Worm (Caenorhabditis elegans) whole organism, mixed stage, embryonic: ENCODE measurements around the gene str-46.

Experiments used
- M03D4.4 ChIP-seq: sonication (generic microtip); optimal IDR thresholded peaks from 2 replicates; lab custom pipeline; 2017; ENCODE audit warnings: mild to moderate bottlenecking, missing genetic modification characterization, missing compliant biosample characterization
- bed-3 ChIP-seq: fragments of 200-800 bp; sonication (Bioruptor generic); optimal IDR thresholded peaks from 3 replicates; lab custom pipeline; 2018; ENCODE audit warnings: mild to moderate bottlenecking, missing genetic modification characterization, moderate library complexity, missing compliant biosample characterization
- blmp-1 ChIP-seq: fragments of 150-350 bp; optimal IDR thresholded peaks from 2 replicates; lab custom pipeline; 2014; ENCODE audit warnings: missing biosample characterization, missing genetic modification characterization
- ceh-39 ChIP-seq: fragments of 150-350 bp; optimal IDR thresholded peaks from 2 replicates; lab custom pipeline; 2014; ENCODE audit warnings: missing biosample characterization, missing genetic modification characterization
- ceh-43 ChIP-seq: fragments of 200-800 bp; sonication (Bioruptor generic); optimal IDR thresholded peaks from 2 replicates; lab custom pipeline; 2018; ENCODE audit warnings: mild to moderate bottlenecking, missing genetic modification characterization, moderate library complexity, missing compliant biosample characterization
- ceh-83 ChIP-seq: fragments of 200-800 bp; sonication (Bioruptor generic); optimal IDR thresholded peaks from 2 replicates; lab custom pipeline; 2018; ENCODE audit warnings: mild to moderate bottlenecking, missing genetic modification characterization, missing compliant biosample characterization
- ces-1 ChIP-seq: fragments of 150-350 bp; optimal IDR thresholded peaks from 2 replicates; lab custom pipeline; 2014; ENCODE audit warnings: missing biosample characterization, missing genetic modification reagents, missing genetic modification characterization
- cnd-1 ChIP-seq: fragments of 200-800 bp; sonication (Bioruptor generic); optimal IDR thresholded peaks from 2 replicates; lab custom pipeline; 2018; ENCODE audit warnings: mild to moderate bottlenecking, missing genetic modification characterization, missing compliant biosample characterization
- drap-1 ChIP-seq: fragments of 200-800 bp; sonication (Bioruptor generic); optimal IDR thresholded peaks from 3 replicates; lab custom pipeline; 2018; ENCODE audit warnings: mild to moderate bottlenecking, missing genetic modification characterization, missing compliant biosample characterization
- elt-1 ChIP-seq: sonication (generic microtip); optimal IDR thresholded peaks from 2 replicates; lab custom pipeline; 2017; ENCODE audit warnings: missing genetic modification characterization, mild to moderate bottlenecking, missing compliant biosample characterization, antibody characterized with exemption, moderate library complexity, borderline replicate concordance; ENCODE audit not compliant: insufficient read depth
- elt-3 ChIP-seq: fragments of 150-350 bp; optimal IDR thresholded peaks from 2 replicates; lab custom pipeline; 2014; ENCODE audit warnings: missing biosample characterization, missing genetic modification characterization
- ham-2 ChIP-seq: fragments of 200-800 bp; sonication (Bioruptor generic); optimal IDR thresholded peaks from 2 replicates; lab custom pipeline; 2018; ENCODE audit warnings: mild to moderate bottlenecking, missing genetic modification characterization, missing compliant biosample characterization
- hlh-1 ChIP-seq: fragments of 150-350 bp; optimal IDR thresholded peaks from 2 replicates; lab custom pipeline; 2014; ENCODE audit warnings: missing biosample characterization, missing genetic modification reagents, missing genetic modification characterization
- lin-13 ChIP-seq: fragments of 150-350 bp; optimal IDR thresholded peaks from 2 replicates; lab custom pipeline; 2014; ENCODE audit warnings: missing biosample characterization, missing genetic modification characterization
- lin-32 ChIP-seq: fragments of 200-800 bp; sonication (Bioruptor generic); optimal IDR thresholded peaks from 2 replicates; lab custom pipeline; 2018; ENCODE audit warnings: mild to moderate bottlenecking, missing genetic modification characterization, missing compliant biosample characterization
- lsy-2 ChIP-seq: fragments of 150-350 bp; optimal IDR thresholded peaks from 2 replicates; lab custom pipeline; 2014; ENCODE audit warnings: missing biosample characterization, missing genetic modification characterization
- mab-5 ChIP-seq: fragments of 150-350 bp; optimal IDR thresholded peaks from 2 replicates; lab custom pipeline; 2014; ENCODE audit warnings: missing biosample characterization, missing genetic modification characterization
- mep-1 ChIP-seq: fragments of 150-350 bp; optimal IDR thresholded peaks from 2 replicates; lab custom pipeline; 2017; ENCODE audit warnings: missing biosample characterization, missing genetic modification reagents, missing genetic modification characterization, inconsistent platforms
- mls-2 ChIP-seq: sonication (generic microtip); optimal IDR thresholded peaks from 2 replicates; lab custom pipeline; 2016; ENCODE audit warnings: mild to moderate bottlenecking, missing genetic modification characterization, moderate library complexity, missing compliant biosample characterization
- nhr-12 ChIP-seq: fragments of 150-350 bp; optimal IDR thresholded peaks from 2 replicates; lab custom pipeline; 2014; ENCODE audit warnings: missing biosample characterization, missing genetic modification characterization
- nhr-2 ChIP-seq: fragments of 150-350 bp; optimal IDR thresholded peaks from 2 replicates; lab custom pipeline; 2014; ENCODE audit warnings: missing biosample characterization, missing genetic modification characterization
- nhr-237 ChIP-seq: fragments of 150-350 bp; optimal IDR thresholded peaks from 2 replicates; lab custom pipeline; 2014; ENCODE audit warnings: missing biosample characterization, missing genetic modification characterization
- nhr-28 ChIP-seq: fragments of 150-350 bp; optimal IDR thresholded peaks from 2 replicates; lab custom pipeline; 2014; ENCODE audit warnings: missing biosample characterization, missing genetic modification characterization
- nhr-76 ChIP-seq: sonication (generic microtip); optimal IDR thresholded peaks from 2 replicates; lab custom pipeline; 2017; ENCODE audit warnings: missing biosample characterization, missing genetic modification characterization
- pha-4 ChIP-seq: fragments of 150-350 bp; optimal IDR thresholded peaks from 2 replicates; lab custom pipeline; 2018; ENCODE audit warnings: missing biosample characterization, missing genetic modification reagents, missing genetic modification characterization
- sem-2 ChIP-seq: fragments of 200-800 bp; sonication (Bioruptor generic); optimal IDR thresholded peaks from 2 replicates; lab custom pipeline; 2018; ENCODE audit warnings: mild to moderate bottlenecking, missing genetic modification characterization, missing compliant biosample characterization
- snpc-4 ChIP-seq: fragments of 150-350 bp; optimal IDR thresholded peaks from 2 replicates; lab custom pipeline; 2014; ENCODE audit warnings: missing biosample characterization, missing genetic modification characterization
- sptf-1 ChIP-seq: sonication (generic microtip); optimal IDR thresholded peaks from 2 replicates; lab custom pipeline; 2017; ENCODE audit warnings: mild to moderate bottlenecking, missing genetic modification characterization, moderate library complexity, missing compliant biosample characterization
- tbx-8 ChIP-seq: fragments of 200-800 bp; sonication (Bioruptor generic); optimal IDR thresholded peaks from 2 replicates; lab custom pipeline; 2018; ENCODE audit warnings: mild to moderate bottlenecking, missing genetic modification characterization, moderate library complexity, missing compliant biosample characterization
- unc-120 ChIP-seq: sonication (generic microtip); optimal IDR thresholded peaks from 2 replicates; lab custom pipeline; 2017; ENCODE audit warnings: missing genetic modification characterization, missing compliant biosample characterization; ENCODE audit not compliant: poor library complexity, severe bottlenecking
- unc-39 ChIP-seq: fragments of 150-350 bp; optimal IDR thresholded peaks from 2 replicates; lab custom pipeline; 2014; ENCODE audit warnings: missing biosample characterization, missing genetic modification characterization
- unc-62 ChIP-seq: fragments of 150-350 bp; optimal IDR thresholded peaks from 2 replicates; lab custom pipeline; 2014; ENCODE audit warnings: missing biosample characterization, missing genetic modification reagents, missing genetic modification characterization
- zip-8 ChIP-seq: fragments of 150-350 bp; optimal IDR thresholded peaks from 2 replicates; lab custom pipeline; 2014; ENCODE audit warnings: missing biosample characterization, missing genetic modification characterization
- ztf-11 ChIP-seq: fragments of 150-350 bp; optimal IDR thresholded peaks from 2 replicates; lab custom pipeline; 2014; ENCODE audit warnings: missing biosample characterization, missing genetic modification characterization

The str-46 gene

DNA sequence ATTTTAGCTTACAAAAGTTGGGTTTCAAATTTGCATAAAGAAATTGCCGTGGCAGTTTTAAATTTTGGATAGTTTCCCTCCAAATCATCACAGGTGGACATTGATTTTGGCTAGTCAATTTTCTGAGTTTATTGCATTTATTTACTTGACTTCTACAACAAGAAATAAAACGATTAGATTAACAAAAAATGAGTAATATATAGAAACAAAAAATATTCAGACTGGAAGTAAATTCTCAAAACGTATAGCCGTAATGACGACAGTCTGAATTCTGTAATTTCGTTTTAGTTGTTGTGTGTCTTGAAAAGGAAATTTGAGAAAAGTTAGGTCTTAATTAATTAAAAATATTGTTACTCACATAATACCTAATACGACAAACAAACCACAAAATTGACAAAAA, 38.7 kb upstream of the str-46 start, which contains the start of gene srw-141:
Gene srw-141 (minus strand): TSS at position 101 of the 400 bp plus-strand sequence.
- no peak for TF ChIP-seq elt-3
- TF ChIP-seq ceh-43 (GFP tag; lab: Kevin White, UChicago), result no peak
- no peak for TF ChIP-seq zip-8 (tag; lab: Kevin White, UChicago)
- no peak for TF ChIP-seq pha-4 (tag; lab: Kevin White, UChicago)
- TF ChIP-seq bed-3 (GFP tag; lab: Kevin White, UChicago), result no peak
- no peak for TF ChIP-seq ham-2
- TF ChIP-seq snpc-4 (tag; lab: Kevin White, UChicago), result no peak
- no peak for TF ChIP-seq nhr-28
- TF ChIP-seq elt-1, result no peak
- no peak for TF ChIP-seq sptf-1 (tag; lab: Kevin White, UChicago)
- no peak for TF ChIP-seq unc-62 (GFP tag; lab: Kevin White, UChicago)
- no peak for TF ChIP-seq drap-1 (GFP tag; lab: Kevin White, UChicago)
- no peak for TF ChIP-seq cnd-1
- no peak for TF ChIP-seq ceh-39 (tag; lab: Kevin White, UChicago)
- TF ChIP-seq ces-1 (GFP tag; lab: Kevin White, UChicago), result no peak
- TF ChIP-seq M03D4.4 (tag; lab: Kevin White, UChicago), result no peak

DNA sequence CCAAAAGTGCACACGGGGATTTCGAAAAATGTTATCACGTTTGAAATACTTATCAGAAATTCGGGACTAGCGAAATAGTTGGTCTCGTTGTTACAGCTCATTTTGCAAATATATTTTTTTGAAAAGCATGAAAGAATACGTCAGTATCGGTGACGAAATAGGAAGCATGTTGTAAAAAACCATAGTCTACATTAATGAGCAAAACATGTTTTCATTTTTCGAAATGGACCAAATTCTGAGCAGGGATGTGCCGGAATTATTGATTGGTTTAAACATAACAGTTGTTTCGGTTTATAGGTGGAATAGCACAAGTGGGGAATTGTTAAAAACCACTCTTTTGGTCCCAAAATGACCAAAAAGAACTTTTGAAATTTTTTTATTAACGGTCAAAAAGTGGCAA, 34.3 kb upstream of the str-46 start, which contains the start of gene srh-247:
Gene srh-247 (minus strand): TSS at position 101 of the 400 bp plus-strand sequence.
- no peak for TF ChIP-seq ham-2
- TF ChIP-seq ztf-11 (tag; lab: Kevin White, UChicago), result no peak
- TF ChIP-seq drap-1 (GFP tag; lab: Kevin White, UChicago), result no peak
- TF ChIP-seq unc-39, result no peak
- no peak for TF ChIP-seq bed-3 (GFP tag; lab: Kevin White, UChicago)
- no peak for TF ChIP-seq ces-1 (GFP tag; lab: Kevin White, UChicago)
- no peak for TF ChIP-seq mep-1
- no peak for TF ChIP-seq nhr-76 (tag; lab: Kevin White, UChicago)
- TF ChIP-seq cnd-1, result no peak
- no peak for TF ChIP-seq M03D4.4 (tag; lab: Kevin White, UChicago)
- TF ChIP-seq nhr-28, result no peak
- TF ChIP-seq mab-5, result no peak
- no peak for TF ChIP-seq nhr-12 (tag; lab: Kevin White, UChicago)
- no peak for TF ChIP-seq unc-120 (tag; lab: Kevin White, UChicago)
- no peak for TF ChIP-seq mls-2 (tag; lab: Kevin White, UChicago)

DNA sequence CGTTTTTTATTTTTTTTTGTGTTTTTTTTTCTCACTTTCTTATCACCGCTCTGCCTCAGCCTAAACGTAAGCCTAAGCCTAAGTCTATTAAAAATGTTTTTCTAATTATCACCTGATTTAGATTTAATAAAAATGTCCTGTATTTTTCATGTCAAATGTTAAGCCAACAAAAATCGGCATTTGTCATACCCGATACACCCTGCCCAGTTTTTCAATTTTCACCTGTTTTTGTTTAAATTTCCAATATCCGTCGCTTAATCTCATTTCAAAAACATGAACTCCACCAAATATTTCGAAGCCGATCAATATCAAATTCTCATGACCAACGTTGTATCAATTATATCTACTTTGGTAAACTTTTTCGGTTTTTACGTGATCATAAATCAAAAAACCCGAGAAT, 31.5 kb upstream of the str-46 start, which contains the start of gene C31B8.1:
Gene C31B8.1 (plus strand): TSS at position 301 of the 400 bp plus-strand sequence.
- TF ChIP-seq ztf-11 (tag; lab: Kevin White, UChicago), result no peak
- TF ChIP-seq snpc-4 (tag; lab: Kevin White, UChicago), result no peak
- TF ChIP-seq lsy-2 (tag; lab: Kevin White, UChicago), result no peak
- TF ChIP-seq ceh-43 (GFP tag; lab: Kevin White, UChicago), result no peak
- TF ChIP-seq blmp-1 (tag; lab: Kevin White, UChicago), result no peak
- no peak for TF ChIP-seq unc-120 (tag; lab: Kevin White, UChicago)
- no peak for TF ChIP-seq mep-1
- TF ChIP-seq, all 35 proteins: peak for 0

DNA sequence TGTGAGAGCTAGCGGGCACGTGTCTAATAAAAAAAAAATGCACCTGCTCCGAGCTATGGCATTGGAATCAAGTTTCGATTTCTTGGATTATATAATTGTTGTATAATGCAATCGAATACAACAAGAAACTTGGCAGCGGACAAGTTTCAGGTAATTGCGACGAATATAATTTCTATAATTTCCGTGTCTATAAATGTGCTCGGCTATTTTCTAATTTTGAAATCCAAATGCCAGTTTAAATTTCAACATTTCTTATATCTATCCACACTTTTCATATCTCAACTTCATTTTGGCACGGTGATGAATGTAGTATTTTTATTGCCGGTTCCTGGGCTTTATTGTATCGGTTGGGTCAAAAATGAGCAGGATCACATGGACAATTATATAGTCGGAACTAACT, 30.0 kb upstream of the str-46 start, which contains the start of gene C31B8.16:
Gene C31B8.16 (plus strand): TSS at position 301 of the 400 bp plus-strand sequence.
- TF ChIP-seq elt-1 (no peak), tbx-8 (no peak), ceh-83 (GFP tag; lab: Kevin White, UChicago) (no peak), sptf-1 (tag; lab: Kevin White, UChicago) (no peak), bed-3 (GFP tag; lab: Kevin White, UChicago) (no peak), lin-13 (no peak), ceh-43 (GFP tag; lab: Kevin White, UChicago) (no peak), nhr-2 (no peak), nhr-28 (no peak), unc-120 (tag; lab: Kevin White, UChicago) (no peak), ham-2 (no peak), nhr-237 (tag; lab: Kevin White, UChicago) (no peak), M03D4.4 (tag; lab: Kevin White, UChicago) (no peak), nhr-12 (tag; lab: Kevin White, UChicago) (no peak), blmp-1 (tag; lab: Kevin White, UChicago) (no peak), ces-1 (GFP tag; lab: Kevin White, UChicago) (no peak)

DNA sequence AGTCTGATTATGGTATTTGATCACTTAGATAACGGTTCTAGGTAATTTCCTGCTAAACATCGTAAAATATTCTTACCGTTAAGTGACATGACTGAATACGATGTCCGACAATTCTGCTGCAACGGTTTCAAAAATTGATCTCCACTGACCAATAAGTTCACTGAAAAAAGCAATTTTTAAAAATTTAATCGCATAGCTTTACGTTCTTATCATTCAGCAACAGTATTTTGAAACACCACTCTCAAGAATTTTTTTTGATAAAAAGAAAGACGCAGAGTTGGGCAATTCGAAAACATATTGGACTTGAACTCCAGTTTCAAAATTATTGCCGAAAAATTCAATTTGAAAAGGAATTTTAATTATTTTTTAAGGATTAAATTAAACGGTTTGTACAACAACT, 27.8 kb upstream of the str-46 start, which contains the start of gene C31B8.12:
Gene C31B8.12 (minus strand): TSS at position 101 of the 400 bp plus-strand sequence.
- TF ChIP-seq hlh-1 (tag; lab: Kevin White, UChicago) (no peak), M03D4.4 (tag; lab: Kevin White, UChicago) (no peak), blmp-1 (tag; lab: Kevin White, UChicago) (no peak), ces-1 (GFP tag; lab: Kevin White, UChicago) (no peak), unc-62 (GFP tag; lab: Kevin White, UChicago) (no peak), cnd-1 (no peak), lsy-2 (tag; lab: Kevin White, UChicago) (no peak), ceh-83 (GFP tag; lab: Kevin White, UChicago) (no peak), unc-39 (no peak), ztf-11 (tag; lab: Kevin White, UChicago) (no peak), ceh-43 (GFP tag; lab: Kevin White, UChicago) (no peak), sem-2 (GFP tag; lab: Kevin White, UChicago) (no peak), nhr-28 (no peak), nhr-76 (tag; lab: Kevin White, UChicago) (no peak), ceh-39 (tag; lab: Kevin White, UChicago) (no peak), lin-32 (GFP tag; lab: Kevin White, UChicago) (no peak), tbx-8 (no peak), elt-1 (no peak)
